Fruit fly (Drosophila melanogaster) whole organism, prepupa: ENCODE measurements around the gene udt.

Source experiments
- Blimp-1 ChIP-seq: fragments of 200-800 bp; sonication (Bioruptor generic); optimal IDR thresholded peaks from 3 replicates; lab custom pipeline; 2017; ENCODE audit warnings: missing biosample characterization, missing genetic modification characterization, mild to moderate bottlenecking, moderate library complexity, missing genetic modification reagents
- CG10669 ChIP-seq: fragments of 200-800 bp; sonication (Bioruptor generic); optimal IDR thresholded peaks from 3 replicates; lab custom pipeline; 2018; ENCODE audit warnings: missing biosample characterization, mild to moderate bottlenecking, missing genetic modification characterization, moderate library complexity
- CG11294 ChIP-seq: fragments of 200-800 bp; sonication (Bioruptor generic); IDR thresholded peaks from 2 replicates; pipeline ENCODE4 v1.3.6; 2022; ENCODE audit warnings: missing biosample characterization, missing genetic modification characterization
- CG11762 ChIP-seq: fragments of 200-800 bp; sonication (Bioruptor generic); optimal IDR thresholded peaks from 3 replicates; lab custom pipeline; 2016; ENCODE audit warnings: missing biosample characterization, missing genetic modification characterization; ENCODE audit not compliant: insufficient read depth
- CG1621 ChIP-seq: fragments of 200-800 bp; sonication (Bioruptor generic); optimal IDR thresholded peaks from 3 replicates; lab custom pipeline; 2018; ENCODE audit warnings: missing biosample characterization, mild to moderate bottlenecking, missing genetic modification characterization
- CG31627 ChIP-seq: fragments of 200-800 bp; sonication (Bioruptor generic); optimal IDR thresholded peaks from 3 replicates; lab custom pipeline; 2016; ENCODE audit warnings: missing biosample characterization, missing genetic modification characterization
- CG32006 ChIP-seq: fragments of 200-800 bp; sonication (Bioruptor generic); optimal IDR thresholded peaks from 3 replicates; lab custom pipeline; 2017; ENCODE audit warnings: missing biosample characterization, mild to moderate bottlenecking, missing genetic modification characterization
- CG34406 ChIP-seq: fragments of 200-800 bp; sonication (Bioruptor generic); optimal IDR thresholded peaks from 3 replicates; lab custom pipeline; 2016; ENCODE audit warnings: missing biosample characterization, missing genetic modification characterization
- CG3919 ChIP-seq: fragments of 200-800 bp; sonication (Bioruptor generic); optimal IDR thresholded peaks from 3 replicates; lab custom pipeline; 2016; ENCODE audit warnings: missing biosample characterization, missing genetic modification characterization
- CG6276 ChIP-seq: fragments of 200-800 bp; sonication (Bioruptor generic); optimal IDR thresholded peaks from 2 replicates; lab custom pipeline; 2017; ENCODE audit warnings: missing biosample characterization, mild to moderate bottlenecking, missing genetic modification characterization
- CG6792 ChIP-seq: fragments of 200-800 bp; sonication (Bioruptor generic); optimal IDR thresholded peaks from 3 replicates; lab custom pipeline; 2016; ENCODE audit warnings: missing biosample characterization, missing genetic modification characterization
- CG6808 ChIP-seq: fragments of 200-800 bp; sonication (Bioruptor generic); optimal IDR thresholded peaks from 3 replicates; lab custom pipeline; 2017; ENCODE audit warnings: missing biosample characterization, missing genetic modification characterization, mild to moderate bottlenecking, moderate library complexity, missing genetic modification reagents
- CG6854 ChIP-seq: fragments of 200-800 bp; sonication (Bioruptor generic); optimal IDR thresholded peaks from 2 replicates; lab custom pipeline; 2017; ENCODE audit warnings: missing biosample characterization, mild to moderate bottlenecking, missing genetic modification characterization
- CG7368 ChIP-seq: fragments of 200-800 bp; sonication (Bioruptor generic); optimal IDR thresholded peaks from 3 replicates; lab custom pipeline; 2016; ENCODE audit warnings: missing biosample characterization, missing genetic modification characterization
- CG8119 ChIP-seq: fragments of 200-800 bp; sonication (Bioruptor generic); IDR thresholded peaks from 3 replicates; pipeline ENCODE4 v1.3.6; 2022; ENCODE audit warnings: missing biosample characterization, missing genetic modification characterization
- CG8319 ChIP-seq: fragments of 200-800 bp; sonication (Bioruptor generic); optimal IDR thresholded peaks from 3 replicates; lab custom pipeline; 2016; ENCODE audit warnings: missing biosample characterization, missing genetic modification characterization
- CG8632 ChIP-seq: fragments of 200-800 bp; sonication (Bioruptor generic); optimal IDR thresholded peaks from 3 replicates; lab custom pipeline; 2016; ENCODE audit warnings: missing biosample characterization, missing genetic modification characterization
- CG9139 ChIP-seq: fragments of 200-800 bp; sonication (Bioruptor generic); optimal IDR thresholded peaks from 3 replicates; lab custom pipeline; 2017; ENCODE audit warnings: missing biosample characterization, mild to moderate bottlenecking, missing genetic modification characterization
- Eip75B ChIP-seq: fragments of 200-800 bp; sonication (Bioruptor generic); optimal IDR thresholded peaks from 3 replicates; lab custom pipeline; 2016; ENCODE audit warnings: missing biosample characterization, missing genetic modification characterization
- Eip78C ChIP-seq: fragments of 200-800 bp; sonication (Bioruptor generic); peaks from one replicate; lab custom pipeline; 2016; ENCODE audit warnings: missing biosample characterization, missing genetic modification characterization
- Eip93F ChIP-seq: fragments of 200-800 bp; sonication (Bioruptor generic); optimal IDR thresholded peaks from 2 replicates; lab custom pipeline; 2016; ENCODE audit warnings: missing biosample characterization, mild to moderate bottlenecking, missing genetic modification characterization
- Ets21C ChIP-seq: fragments of 200-800 bp; sonication (Bioruptor generic); optimal IDR thresholded peaks from 3 replicates; lab custom pipeline; 2016; ENCODE audit warnings: missing biosample characterization, missing genetic modification characterization
- Ets96B ChIP-seq: fragments of 200-800 bp; optimal IDR thresholded peaks from 2 replicates; lab custom pipeline; 2019; ENCODE audit warnings: missing biosample characterization, mild to moderate bottlenecking, missing genetic modification characterization, moderate library complexity
- Hr39 ChIP-seq: fragments of 200-800 bp; sonication (Bioruptor generic); optimal IDR thresholded peaks from 2 replicates; lab custom pipeline; 2016; ENCODE audit warnings: missing biosample characterization, missing genetic modification characterization
- Hr4 ChIP-seq: fragments of 200-800 bp; sonication (Bioruptor generic); optimal IDR thresholded peaks from 3 replicates; lab custom pipeline; 2016; ENCODE audit warnings: missing biosample characterization, missing genetic modification characterization
- Lpt ChIP-seq: fragments of 200-800 bp; sonication (Bioruptor generic); optimal IDR thresholded peaks from 3 replicates; lab custom pipeline; 2016; ENCODE audit warnings: missing biosample characterization, missing genetic modification characterization
- Met ChIP-seq: fragments of 200-800 bp; sonication (Bioruptor generic); optimal IDR thresholded peaks from 3 replicates; lab custom pipeline; 2016; ENCODE audit warnings: missing biosample characterization, missing genetic modification characterization
- Smox ChIP-seq: fragments of 200-800 bp; sonication (Bioruptor generic); optimal IDR thresholded peaks from 3 replicates; lab custom pipeline; 2016; ENCODE audit warnings: missing biosample characterization, missing genetic modification characterization
- Sox102F ChIP-seq: fragments of 200-800 bp; sonication (Bioruptor generic); optimal IDR thresholded peaks from 2 replicates; lab custom pipeline; 2016; ENCODE audit warnings: missing biosample characterization, mild to moderate bottlenecking, missing genetic modification characterization
- Sox14 ChIP-seq: fragments of 200-800 bp; sonication (Bioruptor generic); optimal IDR thresholded peaks from 3 replicates; lab custom pipeline; 2016; ENCODE audit warnings: missing biosample characterization, missing genetic modification characterization
- Sox15 ChIP-seq: fragments of 200-800 bp; sonication (Bioruptor generic); optimal IDR thresholded peaks from 3 replicates; lab custom pipeline; 2016; ENCODE audit warnings: missing biosample characterization, missing genetic modification characterization
- achi ChIP-seq: fragments of 200-800 bp; sonication (Bioruptor generic); optimal IDR thresholded peaks from 3 replicates; lab custom pipeline; 2016; ENCODE audit warnings: missing biosample characterization, missing genetic modification characterization
- acj6 ChIP-seq: fragments of 200-800 bp; sonication (Bioruptor generic); optimal IDR thresholded peaks from 3 replicates; lab custom pipeline; 2016; ENCODE audit warnings: missing biosample characterization, missing genetic modification characterization
- cyc ChIP-seq: fragments of 200-800 bp; sonication (Bioruptor generic); optimal IDR thresholded peaks from 3 replicates; lab custom pipeline; 2016; ENCODE audit warnings: missing biosample characterization, missing genetic modification characterization
- eg ChIP-seq: fragments of 200-800 bp; sonication (Bioruptor generic); IDR thresholded peaks from 3 replicates; pipeline ENCODE4 v1.3.6; 2022; ENCODE audit warnings: missing biosample characterization, missing genetic modification characterization
- esn ChIP-seq: fragments of 200-800 bp; sonication (Bioruptor generic); optimal IDR thresholded peaks from 2 replicates; lab custom pipeline; 2016; ENCODE audit warnings: missing biosample characterization, mild to moderate bottlenecking, missing genetic modification characterization, moderate library complexity
- fd59A ChIP-seq: fragments of 200-800 bp; sonication (Bioruptor generic); optimal IDR thresholded peaks from 2 replicates; lab custom pipeline; 2017; ENCODE audit warnings: missing biosample characterization, mild to moderate bottlenecking, missing genetic modification characterization, missing genetic modification reagents
- fd85E ChIP-seq: fragments of 200-800 bp; sonication (Bioruptor generic); optimal IDR thresholded peaks from 3 replicates; lab custom pipeline; 2016; ENCODE audit warnings: missing biosample characterization, missing genetic modification characterization
- fkh ChIP-seq: fragments of 200-800 bp; sonication (Bioruptor generic); optimal IDR thresholded peaks from 3 replicates; lab custom pipeline; 2017; ENCODE audit warnings: missing biosample characterization, mild to moderate bottlenecking, missing genetic modification characterization, moderate library complexity
- lz ChIP-seq: fragments of 200-800 bp; sonication (Bioruptor generic); optimal IDR thresholded peaks from 3 replicates; lab custom pipeline; 2016; ENCODE audit warnings: missing biosample characterization, missing genetic modification characterization
- pdm3 ChIP-seq: fragments of 200-800 bp; sonication (Bioruptor generic); optimal IDR thresholded peaks from 3 replicates; lab custom pipeline; 2016; ENCODE audit warnings: missing biosample characterization, missing genetic modification characterization
- salr ChIP-seq, 2 experiments: fragments of 200-800 bp; sonication (Bioruptor generic); optimal IDR thresholded peaks; 3 replicates each; lab custom pipeline; 2016 to 2018; ENCODE audit warnings: missing biosample characterization in 2 of 2, missing genetic modification characterization in 2 of 2, mild to moderate bottlenecking in 1 of 2
- spab ChIP-seq: fragments of 200-800 bp; sonication (Bioruptor generic); optimal IDR thresholded peaks from 2 replicates; lab custom pipeline; 2017; ENCODE audit warnings: missing biosample characterization, mild to moderate bottlenecking, missing genetic modification characterization, missing genetic modification reagents
- ss ChIP-seq, 2 experiments: fragments of 200-800 bp; sonication (Bioruptor generic); optimal IDR thresholded peaks; 2 replicates in 1 of 2; 3 replicates in 1 of 2; lab custom pipeline; 2017 to 2018; ENCODE audit warnings: mild to moderate bottlenecking in 2 of 2, missing biosample characterization in 2 of 2, missing genetic modification characterization in 2 of 2, moderate library complexity in 1 of 2
- svp ChIP-seq: fragments of 200-800 bp; sonication (Bioruptor generic); peaks from one replicate; lab custom pipeline; 2016; ENCODE audit warnings: missing biosample characterization, missing genetic modification characterization
- topi ChIP-seq: fragments of 200-800 bp; sonication (Bioruptor generic); optimal IDR thresholded peaks from 3 replicates; lab custom pipeline; 2016; ENCODE audit warnings: missing biosample characterization, missing genetic modification characterization
- vri ChIP-seq: fragments of 200-800 bp; sonication (Bioruptor generic); optimal IDR thresholded peaks from 3 replicates; lab custom pipeline; 2016; ENCODE audit warnings: missing biosample characterization, mild to moderate bottlenecking, missing genetic modification characterization

udt gene

DNA sequence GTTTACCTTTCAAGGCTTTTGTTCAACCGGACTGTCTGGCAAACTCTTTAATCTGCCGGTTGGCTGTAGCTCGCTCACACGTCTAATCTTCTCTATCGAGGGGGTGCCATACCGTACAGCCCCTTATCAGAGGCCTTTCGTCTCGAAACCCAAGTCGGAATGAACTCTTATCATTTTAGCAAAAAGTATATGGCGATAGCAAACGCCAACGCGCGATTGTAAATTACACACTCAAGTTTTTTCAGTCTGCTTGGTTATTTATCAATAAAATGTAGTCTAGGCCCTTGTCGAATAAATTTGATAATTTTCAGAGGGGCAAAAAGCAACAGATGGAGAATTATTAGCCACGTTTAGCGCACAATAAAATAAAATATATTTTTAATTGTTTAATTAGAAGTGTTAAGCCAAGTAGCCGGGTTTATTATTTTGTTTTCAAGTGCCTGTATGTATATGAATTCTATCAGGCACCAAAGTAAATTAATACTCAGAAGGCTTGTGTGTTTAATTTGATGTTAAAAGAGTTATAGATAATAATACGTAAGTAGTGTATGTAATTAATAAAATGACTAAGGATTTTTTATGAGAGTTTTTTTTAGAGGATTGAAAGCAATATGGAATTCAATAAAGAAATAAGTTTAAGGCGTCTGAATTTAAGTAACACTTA lies 38.1 kb downstream of the udt start:
- TF ChIP-seq svp (GFP tag; lab: Kevin White, UChicago), result peak; percentile 83
- TF ChIP-seq fkh (GFP tag; lab: Kevin White, UChicago), result peak; percentile 34
- peak; percentile 75 for TF ChIP-seq Eip93F (GFP tag; lab: Kevin White, UChicago)
- peak; percentile 1 for TF ChIP-seq Eip78C (GFP tag; lab: Kevin White, UChicago)
- TF ChIP-seq Sox14 (GFP tag; lab: Kevin White, UChicago), result no peak
- TF ChIP-seq vri (GFP tag; lab: Kevin White, UChicago), result peak; percentile 72
- TF ChIP-seq esn, result no peak

DNA sequence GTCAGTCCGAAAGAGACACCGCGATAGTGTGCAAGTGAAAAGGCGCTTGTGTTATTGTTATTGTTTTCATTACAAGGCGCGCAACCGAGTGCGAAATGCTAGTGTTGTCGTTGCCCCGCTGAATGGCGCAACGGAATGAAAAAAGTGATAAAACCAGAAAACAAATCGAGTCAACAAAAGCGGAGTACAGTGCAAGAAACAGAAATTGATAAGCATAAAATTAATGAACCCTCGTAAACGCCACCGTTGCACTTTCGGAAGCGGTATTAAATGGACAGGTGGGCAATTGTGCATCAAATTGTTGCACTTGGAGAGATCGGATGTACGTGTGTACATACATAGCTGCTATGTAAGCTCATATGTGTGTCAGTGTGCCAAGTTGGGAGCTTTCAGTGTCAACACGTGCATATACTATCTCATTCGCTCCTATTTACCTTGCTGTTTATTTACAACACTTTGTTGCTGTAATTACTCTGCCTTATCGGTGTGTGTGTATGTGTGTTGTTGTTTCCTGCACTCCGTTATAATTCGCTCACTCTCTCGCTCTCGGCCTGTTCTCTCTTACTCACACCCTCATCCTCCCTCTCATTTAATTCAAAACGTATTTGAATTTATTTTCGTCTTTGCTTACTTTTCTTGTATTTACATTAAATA lies 39.6 kb downstream of the udt start:
- TF ChIP-seq CG1621 (tag; lab: Kevin White, UChicago) (peak; percentile 46), Hr4 (GFP tag; lab: Kevin White, UChicago) (peak; percentile 56), spab (peak; percentile 20), CG8119 (GFP tag; lab: Robert Waterston, UW) (peak; percentile 74), CG6854 (GFP tag; lab: Kevin White, UChicago) (peak; percentile 6), CG32006 (GFP tag; lab: Kevin White, UChicago) (peak; percentile 47), Blimp-1 (GFP tag; lab: Kevin White, UChicago) (no peak), CG34406 (GFP tag; lab: Kevin White, UChicago) (no peak), CG31627 (GFP tag; lab: Kevin White, UChicago) (no peak), acj6 (GFP tag; lab: Kevin White, UChicago) (peak; percentile 13), CG6792 (GFP tag; lab: Kevin White, UChicago) (peak; percentile 60), Lpt (GFP tag; lab: Kevin White, UChicago) (no peak), CG6808 (peak; percentile 59), CG8319 (GFP tag; lab: Kevin White, UChicago) (peak; percentile 48), vri (GFP tag; lab: Kevin White, UChicago) (peak; percentile 56), Smox (no peak), pdm3 (peak; percentile 26), CG6276 (GFP tag; lab: Kevin White, UChicago) (peak; percentile 33), CG10669 (GFP tag; lab: Kevin White, UChicago) (peak; percentile 36), lz (GFP tag; lab: Kevin White, UChicago) (peak; percentile 41), CG11762 (GFP tag; lab: Kevin White, UChicago) (peak; percentile 46), Met (GFP tag; lab: Kevin White, UChicago) (no peak), CG11294 (peak; percentile 10; the same call in 1 of the 2 replicates), eg (peak; percentile 69), ss (GFP tag; optimal IDR thresholded peaks at IDR 0.05; lab: Kevin White, UChicago) (peak; percentile 55 to 61), Sox15 (GFP tag; lab: Kevin White, UChicago) (no peak), Sox102F (GFP tag; lab: Kevin White, UChicago) (peak; percentile 33), Eip75B (peak; percentile 65), Hr39 (GFP tag; lab: Kevin White, UChicago) (peak; percentile 15), fd85E (GFP tag; lab: Kevin White, UChicago) (no peak), esn (peak; percentile 17), achi (peak; percentile 21), CG3919 (GFP tag; lab: Kevin White, UChicago) (peak; percentile 61), Eip93F (GFP tag; lab: Kevin White, UChicago) (no peak), CG7368 (GFP tag; lab: Kevin White, UChicago) (peak; percentile 78), CG9139 (peak; percentile 46), fd59A (GFP tag; lab: Kevin White, UChicago) (no peak), cyc (no peak), salr (GFP tag; optimal IDR thresholded peaks at IDR 0.05; lab: Kevin White, UChicago) (peak in 1 of 2 experiments; percentile 39), Ets96B (tag; lab: Kevin White, UChicago) (no peak), Ets21C (GFP tag; lab: Kevin White, UChicago) (peak; percentile 6), Eip78C (GFP tag; lab: Kevin White, UChicago) (peak; percentile 91), CG8632 (GFP tag; lab: Kevin White, UChicago) (peak; percentile 5), topi (GFP tag; lab: Kevin White, UChicago) (peak; percentile 8)
